Worm (Caenorhabditis elegans): ENCODE measurements around the gene spdl-1.

DNA sequence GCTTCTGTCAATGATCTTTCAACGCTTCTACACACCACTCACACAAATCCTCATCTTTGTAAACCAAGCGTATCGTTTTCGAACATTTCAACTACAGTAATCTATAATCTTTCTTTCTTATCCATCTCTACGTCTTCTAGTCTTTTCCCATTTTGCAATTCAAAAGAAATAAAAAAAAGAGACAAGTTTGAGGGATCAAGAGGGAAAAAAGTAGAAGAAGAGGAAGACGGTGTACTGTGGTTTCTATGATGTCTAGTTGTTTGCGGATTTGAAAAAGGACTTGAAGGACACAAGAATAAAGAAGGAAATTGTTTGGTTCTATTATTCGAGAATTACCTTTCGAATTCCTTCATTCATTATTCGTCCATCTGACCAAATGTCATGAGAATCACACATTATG is 11.1 kb downstream of the spdl-1 start:
- no peak for TF ChIP-seq aly-2 (tag; optimal IDR thresholded peaks at IDR 0.05)
- no peak for TF ChIP-seq blmp-1 (tag; optimal IDR thresholded peaks at IDR 0.05; ENCODE audit: insufficient read depth)
- TF ChIP-seq zag-1 (tag; optimal IDR thresholded peaks at IDR 0.05) = no peak
- TF ChIP-seq ama-1 (optimal IDR thresholded peaks at IDR 0.05) = no peak
- TF ChIP-seq ceh-82 (tag; optimal IDR thresholded peaks at IDR 0.05) = no peak
- no peak for TF ChIP-seq skn-1 (tag; optimal IDR thresholded peaks at IDR 0.05)
- peak; percentile 32 for TF ChIP-seq nhr-25 (tag; optimal IDR thresholded peaks at IDR 0.05)
